Worm (Caenorhabditis elegans): ENCODE results near the gene igeg-2.
"Not testable (repeated sequence)": the region's sequence is repeated elsewhere in the genome, so short reads cannot be mapped to it uniquely, and the experiment has no call there.

DNA sequence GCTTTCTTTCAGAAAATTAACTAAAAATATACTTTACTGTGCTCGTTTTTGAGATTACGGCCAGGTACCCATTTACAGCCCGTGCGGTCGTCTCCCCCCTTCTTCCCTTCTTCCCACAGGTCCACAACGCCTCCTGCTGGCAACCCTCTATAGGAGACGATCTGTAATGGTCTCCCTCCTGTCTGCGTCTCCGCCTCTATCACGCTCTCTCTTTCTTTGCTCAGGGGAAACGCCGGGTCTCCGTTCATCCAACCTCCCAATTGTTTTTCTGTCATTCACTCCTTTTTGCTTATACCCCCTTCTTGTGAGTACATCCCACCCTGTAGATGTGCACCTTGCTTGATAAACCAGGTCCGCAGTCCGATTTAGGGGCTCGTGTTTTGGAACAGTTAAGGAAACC, 7.4 kb downstream of the igeg-2 start:
- TF ChIP-seq dve-1 (tag; optimal IDR thresholded peaks at IDR 0.05; ENCODE audit: insufficient read depth); lin-15B (tag; optimal IDR thresholded peaks at IDR 0.05): not testable (repeated sequence)

Data from whole organism, L4 larva.